Fruit fly (Drosophila melanogaster): Measurements from ENCODE around the gene IPIP.

Gene IPIP

DNA sequence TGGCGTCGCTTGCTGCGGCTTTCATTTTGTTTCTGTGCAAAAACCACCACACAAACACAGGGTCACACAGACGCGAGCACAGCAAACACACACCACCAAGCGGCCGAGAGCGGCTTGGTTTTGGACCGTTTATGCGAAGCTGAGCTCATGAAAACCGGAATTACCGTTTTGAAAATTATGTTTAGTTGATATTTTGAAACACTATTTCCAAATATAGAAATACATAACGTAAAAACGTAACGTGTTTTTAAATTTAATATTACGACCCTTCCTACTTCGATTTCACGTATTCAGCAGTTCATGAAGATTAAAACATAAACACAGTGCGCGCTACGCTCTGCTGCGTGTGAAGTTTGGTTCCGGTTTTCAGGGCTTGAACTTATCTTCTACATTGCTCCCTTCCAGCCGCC is 3.4 kb downstream of the IPIP start (continued):
- TF ChIP-seq Dll (GFP tag; IDR thresholded peaks at IDR 0.05; ENCODE audit: partially characterized antibody) (no peak), CG12299 (tag; optimal IDR thresholded peaks at IDR 0.05) (peak; percentile 97), CG4360 (GFP tag; IDR thresholded peaks at IDR 0.05) (peak; percentile 55; the same call in 1 of the 2 replicates), CG15011 (GFP tag; optimal IDR thresholded peaks at IDR 0.05) (peak; percentile 89), CG6654 (GFP tag; optimal IDR thresholded peaks at IDR 0.05) (peak; percentile 82), E2f2 (GFP tag; IDR thresholded peaks at IDR 0.05) (peak; percentile 80), scrt (GFP tag; optimal IDR thresholded peaks at IDR 0.05) (peak; percentile 96), CG15696 (tag; optimal IDR thresholded peaks at IDR 0.05) (peak; percentile 89), wek (GFP tag; optimal IDR thresholded peaks at IDR 0.05) (peak; percentile 91), Ets97D (GFP tag; optimal IDR thresholded peaks at IDR 0.05) (peak; percentile 85), CG11560 (tag; IDR thresholded peaks at IDR 0.05) (peak; percentile 56; the same call in 2 of the 3 replicates), GATAe (GFP tag; conservative IDR thresholded peaks at IDR 0.05) (peak; percentile 33; the same call in 1 of the 2 replicates), CG14014 (GFP tag; IDR thresholded peaks at IDR 0.05) (peak; percentile 96), klu (GFP tag; IDR thresholded peaks at IDR 0.05) (peak; percentile 83), ash1 (GFP tag; optimal IDR thresholded peaks at IDR 0.05) (peak; percentile 76), rib (GFP tag; IDR thresholded peaks at IDR 0.05) (peak; percentile 94), Adf1 (GFP tag; IDR thresholded peaks at IDR 0.05) (peak; percentile 77), slbo (GFP tag; IDR thresholded peaks at IDR 0.05) (peak; percentile 89), CG1603 (tag; optimal IDR thresholded peaks at IDR 0.05) (peak; percentile 97), CG8290 (GFP tag; optimal IDR thresholded peaks at IDR 0.05) (peak; percentile 88), CG8290 (tag; optimal IDR thresholded peaks at IDR 0.05) (peak; percentile 84 to 98), TFAM (GFP tag; optimal IDR thresholded peaks at IDR 0.05) (peak; percentile 79), Kr (GFP tag; optimal IDR thresholded peaks at IDR 0.05) (peak; percentile 27), Pdp1 (GFP tag; optimal IDR thresholded peaks at IDR 0.05) (peak; percentile 92 to 93), usp (GFP tag; optimal IDR thresholded peaks at IDR 0.05) (no peak), CG9609 (GFP tag; optimal IDR thresholded peaks at IDR 0.05) (peak; percentile 88), tx (GFP tag; optimal IDR thresholded peaks at IDR 0.05) (peak; percentile 94), exex (tag; optimal IDR thresholded peaks at IDR 0.05) (peak; percentile 82), Bdp1 (GFP tag; optimal IDR thresholded peaks at IDR 0.05) (peak; percentile 85), dati (GFP tag; IDR thresholded peaks at IDR 0.05) (peak; percentile 44; the same call in 1 of the 2 replicates), ewg (GFP tag; optimal IDR thresholded peaks at IDR 0.05) (peak; percentile 88), bigmax (GFP tag; optimal IDR thresholded peaks at IDR 0.05) (peak; percentile 29), CG13775 (GFP tag; optimal IDR thresholded peaks at IDR 0.05) (peak; percentile 95), jigr1 (GFP tag; IDR thresholded peaks at IDR 0.05) (0 out of 3 replicates have a peak, but pooled peaks have one; percentile 17), cg (GFP tag; optimal IDR thresholded peaks at IDR 0.05) (peak; percentile 93), sisA (GFP tag; IDR thresholded peaks at IDR 0.05) (peak; percentile 76), lbe (GFP tag; optimal IDR thresholded peaks at IDR 0.05) (peak; percentile 93), mirr (GFP tag; optimal IDR thresholded peaks at IDR 0.05) (peak; percentile 96), CG7987 (GFP tag; optimal IDR thresholded peaks at IDR 0.05) (peak; percentile 93), Poxn (GFP tag; IDR thresholded peaks at IDR 0.05) (peak; percentile 76), CG3065 (GFP tag; optimal IDR thresholded peaks at IDR 0.05) (peak; percentile 80), CG30020 (tag; optimal IDR thresholded peaks at IDR 0.05) (peak; percentile 70), Nf-YC (tag; optimal IDR thresholded peaks at IDR 0.05) (peak; percentile 87), CG11504 (tag; optimal IDR thresholded peaks at IDR 0.05) (peak; percentile 95), D19B (GFP tag; optimal IDR thresholded peaks at IDR 0.05) (peak; percentile 84), PHDP (tag; optimal IDR thresholded peaks at IDR 0.05) (peak; percentile 99), CG10366 (GFP tag; IDR thresholded peaks at IDR 0.05) (peak; percentile 95), NK7.1 (GFP tag; optimal IDR thresholded peaks at IDR 0.05) (peak; percentile 86), CG9727 (GFP tag; optimal IDR thresholded peaks at IDR 0.05) (peak; percentile 98), zf30C (GFP tag; optimal IDR thresholded peaks at IDR 0.05) (peak; percentile 32), ken (GFP tag; IDR thresholded peaks at IDR 0.05) (peak; percentile 93)
